Worm (Caenorhabditis elegans): Measurements from ENCODE around the gene rps-11.

Gene rps-11

DNA sequence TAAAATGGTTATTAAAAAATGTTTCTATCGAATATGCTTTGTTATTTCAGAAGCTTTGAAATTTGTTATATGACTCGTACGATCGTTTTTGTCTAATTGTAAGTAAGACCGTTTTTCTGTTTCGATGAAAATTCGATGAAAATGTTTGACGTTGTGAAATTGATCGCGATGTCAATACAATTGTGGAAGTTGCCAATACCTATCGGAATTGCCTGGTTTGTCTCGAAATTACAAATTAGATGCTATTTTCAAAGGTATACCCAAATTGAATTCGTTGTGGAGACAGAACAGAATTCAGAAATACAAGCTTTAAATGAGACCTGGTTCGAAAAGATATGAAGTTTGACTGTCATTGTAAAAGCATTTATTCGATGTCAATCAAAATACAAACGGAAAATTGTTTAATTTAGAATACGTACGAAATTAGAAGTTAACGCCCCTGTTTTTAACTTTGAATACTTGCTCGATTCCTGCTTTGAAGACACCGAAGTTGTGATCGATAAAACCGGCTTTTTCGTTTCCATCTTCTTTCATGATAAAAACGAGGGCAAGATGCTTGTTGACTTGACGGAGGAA, 912 bp downstream of the rps-11 start:
- TF ChIP-seq nhr-76 (tag; optimal IDR thresholded peaks at IDR 0.05) (no peak), nhr-11 (tag; optimal IDR thresholded peaks at IDR 0.05) (no peak), egl-5 (tag; optimal IDR thresholded peaks at IDR 0.05) (no peak), ceh-28 (tag; optimal IDR thresholded peaks at IDR 0.05) (no peak), unc-62 (GFP tag; optimal IDR thresholded peaks at IDR 0.05) (no peak), fkh-2 (tag; optimal IDR thresholded peaks at IDR 0.05) (no peak), ztf-11 (tag; optimal IDR thresholded peaks at IDR 0.05) (no peak), snpc-4 (tag; optimal IDR thresholded peaks at IDR 0.05) (no peak), unc-39 (tag; optimal IDR thresholded peaks at IDR 0.05) (no peak), nhr-77 (tag; optimal IDR thresholded peaks at IDR 0.05) (no peak), R02D3.7 (tag; optimal IDR thresholded peaks at IDR 0.05) (no peak), nhr-67 (tag; optimal IDR thresholded peaks at IDR 0.05) (no peak), jun-1 (tag; optimal IDR thresholded peaks at IDR 0.05) (no peak), lin-15B (tag; optimal IDR thresholded peaks at IDR 0.05) (no peak)

DNA sequence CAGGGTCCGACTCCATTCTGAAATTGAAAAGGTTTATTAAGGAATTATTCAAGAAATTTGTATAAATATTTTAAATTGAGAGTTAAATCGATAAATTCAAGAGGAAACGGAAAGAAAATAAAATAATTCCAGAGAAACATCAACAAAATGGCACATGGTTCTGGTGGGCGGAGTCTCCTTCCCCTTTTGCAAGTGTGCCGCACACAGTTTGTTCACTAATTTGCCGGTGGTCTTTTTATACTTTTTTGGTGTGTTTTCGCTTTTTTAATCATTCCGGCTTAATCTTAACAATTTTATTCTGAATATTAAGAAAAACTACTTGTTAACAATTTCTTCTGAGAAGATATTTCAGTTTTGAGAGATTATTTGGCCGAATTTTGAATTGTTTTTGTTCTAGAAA, 2.5 kb downstream of the rps-11 start, which contains the start of the genes ragc-1 and Y24F12A.1:
Gene ragc-1, minus strand, starts transcription at position 25 of the 400 bp plus-strand sequence.
Gene Y24F12A.1, plus strand, starts transcription at position 346 of the 400 bp plus-strand sequence.
- TF ChIP-seq pqm-1 (tag; optimal IDR thresholded peaks at IDR 0.05) (no peak), lsy-12 (tag; optimal IDR thresholded peaks at IDR 0.05) (no peak), elt-1 (tag; optimal IDR thresholded peaks at IDR 0.05) (no peak), elt-3 (tag; optimal IDR thresholded peaks at IDR 0.05) (no peak), nhr-23 (tag; optimal IDR thresholded peaks at IDR 0.05) (peak; percentile 19), mdl-1 (tag; optimal IDR thresholded peaks at IDR 0.05) (no peak), sea-2 (GFP tag; optimal IDR thresholded peaks at IDR 0.05) (no peak), hmg-11 (tag; optimal IDR thresholded peaks at IDR 0.05) (no peak), pha-4 (tag; optimal IDR thresholded peaks at IDR 0.05) (peak; percentile 84), nhr-76 (tag; optimal IDR thresholded peaks at IDR 0.05) (no peak), fos-1 (tag; optimal IDR thresholded peaks at IDR 0.05) (no peak), ceh-9 (tag; optimal IDR thresholded peaks at IDR 0.05) (no peak), eor-1 (tag; optimal IDR thresholded peaks at IDR 0.05) (no peak), ama-1 (optimal IDR thresholded peaks at IDR 0.05) (no peak), nhr-25 (tag; optimal IDR thresholded peaks at IDR 0.05) (no peak), snpc-4 (tag; optimal IDR thresholded peaks at IDR 0.05) (peak; percentile 71), egl-5 (tag; optimal IDR thresholded peaks at IDR 0.05) (peak; percentile 42), elt-2 (tag; optimal IDR thresholded peaks at IDR 0.05) (peak; percentile 47), tbx-2 (tag; optimal IDR thresholded peaks at IDR 0.05) (no peak), ceh-82 (tag; optimal IDR thresholded peaks at IDR 0.05) (no peak), lin-15B (tag; optimal IDR thresholded peaks at IDR 0.05) (peak; percentile 42), ztf-4 (tag; optimal IDR thresholded peaks at IDR 0.05) (no peak), zag-1 (tag; optimal IDR thresholded peaks at IDR 0.05) (no peak), unc-62 (GFP tag; optimal IDR thresholded peaks at IDR 0.05) (no peak), unc-39 (tag; optimal IDR thresholded peaks at IDR 0.05) (no peak), fkh-10 (GFP tag; optimal IDR thresholded peaks at IDR 0.05) (no peak), nhr-28 (tag; optimal IDR thresholded peaks at IDR 0.05) (no peak), ceh-16 (tag; optimal IDR thresholded peaks at IDR 0.05) (no peak), mml-1 (tag; optimal IDR thresholded peaks at IDR 0.05) (no peak), jun-1 (tag; optimal IDR thresholded peaks at IDR 0.05) (no peak), aly-2 (tag; optimal IDR thresholded peaks at IDR 0.05) (no peak), egl-27 (tag; optimal IDR thresholded peaks at IDR 0.05) (no peak), nfya-1 (tag; optimal IDR thresholded peaks at IDR 0.05; ENCODE audit: insufficient read depth) (peak; percentile 59), nhr-237 (tag; optimal IDR thresholded peaks at IDR 0.05) (no peak), fkh-2 (tag; optimal IDR thresholded peaks at IDR 0.05) (no peak), daf-12 (tag; optimal IDR thresholded peaks at IDR 0.05) (no peak), skn-1 (tag; optimal IDR thresholded peaks at IDR 0.05) (no peak), nhr-67 (tag; optimal IDR thresholded peaks at IDR 0.05) (no peak), ZK546.5 (tag; optimal IDR thresholded peaks at IDR 0.05) (no peak), ceh-28 (tag; optimal IDR thresholded peaks at IDR 0.05) (no peak), nhr-77 (tag; optimal IDR thresholded peaks at IDR 0.05) (no peak), nhr-43 (tag; optimal IDR thresholded peaks at IDR 0.05; ENCODE audit: poor library complexity, severe bottlenecking) (no peak), nhr-11 (tag; optimal IDR thresholded peaks at IDR 0.05) (no peak), nhr-12 (tag; optimal IDR thresholded peaks at IDR 0.05) (no peak), lin-39 (tag; optimal IDR thresholded peaks at IDR 0.05) (peak; percentile 37), R02D3.7 (tag; optimal IDR thresholded peaks at IDR 0.05) (no peak), ztf-11 (tag; optimal IDR thresholded peaks at IDR 0.05) (no peak)
